Worm (Caenorhabditis elegans) whole organism, young adult: ENCODE data around the gene C39F7.1.

Experiments used
- F10E7.11 ChIP-seq: sonication (generic microtip); optimal IDR thresholded peaks from 2 replicates; lab custom pipeline; 2017; ENCODE audit warnings: mild to moderate bottlenecking, missing genetic modification characterization, moderate library complexity, missing compliant biosample characterization
- F57C9.4 ChIP-seq: sonication (generic microtip); optimal IDR thresholded peaks from 2 replicates; lab custom pipeline; 2017; ENCODE audit warnings: mild to moderate bottlenecking, missing genetic modification characterization, missing compliant biosample characterization
- Y79H2A.3 ChIP-seq: fragments of 200-800 bp; sonication (Bioruptor generic); conservative IDR thresholded peaks from 2 replicates; pipeline ENCODE4 v1.3.6; 2022; ENCODE audit warnings: missing genetic modification reagents, missing genetic modification characterization, missing compliant biosample characterization
- aptf-3 ChIP-seq: fragments of 200-800 bp; sonication (Bioruptor generic); IDR thresholded peaks from 2 replicates; pipeline ENCODE4 v1.3.6; 2022; ENCODE audit warnings: missing genetic modification characterization, missing compliant biosample characterization
- nhr-120 ChIP-seq: fragments of 200-800 bp; sonication (Bioruptor generic); IDR thresholded peaks from 2 replicates; pipeline ENCODE4 v1.3.6; 2022; ENCODE audit warnings: missing genetic modification characterization, missing compliant biosample characterization
- nhr-179 ChIP-seq: sonication (generic microtip); optimal IDR thresholded peaks from 2 replicates; lab custom pipeline; 2016; ENCODE audit warnings: mild to moderate bottlenecking, missing genetic modification characterization, missing compliant biosample characterization
- pha-4 ChIP-seq: fragments of 150-350 bp; sonication (generic microtip); optimal IDR thresholded peaks from 2 replicates; lab custom pipeline; 2014; ENCODE audit warnings: missing biosample characterization, missing genetic modification reagents, missing genetic modification characterization
- sea-2 ChIP-seq: fragments of 200-800 bp; sonication (Bioruptor generic); IDR thresholded peaks from 2 replicates; pipeline ENCODE4 v1.3.6; 2022; ENCODE audit warnings: missing genetic modification characterization, missing compliant biosample characterization
- tbp1 ChIP-seq: fragments of 200-800 bp; sonication (Bioruptor generic); optimal IDR thresholded peaks from 2 replicates; lab custom pipeline; 2018; ENCODE audit warnings: mild to moderate bottlenecking, missing genetic modification characterization, missing compliant biosample characterization
- zfh-2 ChIP-seq: fragments of 200-800 bp; sonication (Bioruptor generic); conservative IDR thresholded peaks from 2 replicates; pipeline ENCODE4 v1.3.6; 2022; ENCODE audit warnings: missing genetic modification reagents, missing genetic modification characterization, missing compliant biosample characterization

DNA sequence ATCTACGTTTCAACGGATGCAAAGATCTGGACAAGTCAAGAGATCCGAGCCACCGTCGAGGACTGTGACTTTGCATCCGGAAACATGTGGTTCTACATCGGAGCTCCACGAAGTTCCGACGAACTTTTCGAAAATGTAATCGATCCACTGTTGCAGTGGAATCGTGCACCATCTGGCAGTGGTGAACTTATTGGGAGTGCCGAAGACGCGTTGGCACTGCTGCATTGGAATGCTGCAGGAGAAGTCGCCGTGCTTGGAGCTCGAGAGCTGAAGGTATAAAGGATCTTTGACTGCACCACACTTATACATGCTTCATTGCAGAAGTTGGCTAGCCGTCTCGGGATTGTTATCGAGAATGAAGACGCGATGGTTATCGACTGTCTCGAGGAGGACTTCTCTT is 1.9 kb downstream of the C39F7.1 start:
- TF ChIP-seq sea-2 (no peak), aptf-3 (GFP tag; lab: Robert Waterston, UW) (no peak), F57C9.4 (tag; lab: Kevin White, UChicago) (no peak), Y79H2A.3 (GFP tag; lab: Robert Waterston, UW) (peak; percentile 40; the same call in 1 of the 2 replicates), zfh-2 (GFP tag; lab: Robert Waterston, UW) (peak; percentile 66; the same call in 1 of the 2 replicates), F10E7.11 (no peak), pha-4 (tag; lab: Kevin White, UChicago) (no peak), nhr-120 (GFP tag; lab: Robert Waterston, UW) (no peak), tbp1 (GFP tag; lab: Kevin White, UChicago) (no peak), nhr-179 (no peak)
